Fruit fly (Drosophila melanogaster) ovary, adult (tissue): ENCODE measurements around the gene jdp.

Source experiments
- CG17801 ChIP-seq: fragments of 200-800 bp; optimal IDR thresholded peaks from 2 replicates; lab custom pipeline; 2019; ENCODE audit warnings: missing biosample characterization, mild to moderate bottlenecking, missing genetic modification characterization, moderate library complexity; ENCODE audit not compliant: partially characterized antibody

The jdp gene

DNA sequence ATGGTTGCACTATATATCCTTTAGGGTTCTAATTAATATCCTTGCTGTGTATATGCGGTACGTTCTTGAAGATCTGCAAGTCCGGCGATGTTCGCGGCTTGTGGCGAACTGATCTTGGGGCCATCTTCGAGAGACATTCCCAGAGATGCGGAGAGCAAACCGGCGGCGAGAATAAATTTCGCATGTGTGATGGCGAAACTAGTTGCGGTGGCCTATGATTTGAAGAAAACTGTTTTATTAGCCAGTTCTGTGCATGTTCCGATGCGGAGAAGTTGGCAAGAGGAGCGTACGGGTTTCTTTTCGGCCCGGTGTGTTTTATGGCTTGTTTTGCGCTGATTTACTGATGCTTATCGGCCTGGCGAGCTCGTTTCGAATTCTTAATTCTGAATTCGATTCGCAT lies 26.6 kb downstream of the jdp start, which contains the start of gene PH4alphaNE1:
PH4alphaNE1 (minus strand) TSS at position 101 of the 400 bp plus-strand sequence.
- no peak for TF ChIP-seq CG17801 (GFP tag; lab: Kevin White, UChicago)

DNA sequence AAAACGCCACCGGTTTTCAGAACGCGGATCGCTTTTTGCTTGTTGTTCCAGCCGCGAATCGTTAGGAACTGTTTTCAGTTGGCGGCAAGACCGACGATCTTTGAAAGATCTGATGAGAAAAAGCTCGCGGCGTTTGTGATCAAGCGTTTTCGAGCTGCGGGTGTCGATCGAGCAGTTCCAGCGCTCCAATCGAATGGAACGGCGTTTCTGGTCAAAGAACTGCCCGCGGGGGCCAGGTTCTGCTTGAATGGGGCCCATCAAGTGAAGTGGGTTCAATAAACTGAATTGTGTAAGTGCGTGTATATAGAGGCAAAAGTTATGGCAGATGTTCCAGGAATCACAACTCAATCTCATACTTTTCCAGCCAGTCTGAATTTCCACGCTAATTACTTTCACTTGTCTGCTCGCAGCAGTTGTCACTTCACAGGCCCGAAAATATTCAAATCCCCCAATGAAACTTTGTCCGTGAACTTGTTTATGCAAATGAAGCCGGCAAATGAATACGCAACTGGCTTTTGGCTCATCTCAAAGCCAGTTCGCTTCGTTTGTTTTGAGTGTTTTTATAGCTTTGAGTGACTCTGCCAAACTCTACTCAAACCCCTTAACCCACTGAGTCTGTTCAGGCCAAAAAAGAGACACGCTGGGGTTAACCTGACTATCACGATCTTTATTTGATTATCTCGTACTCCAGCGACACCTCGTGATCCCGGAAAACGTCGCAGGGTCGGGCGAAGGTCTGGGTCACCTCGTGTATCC lies 30.6 kb downstream of the jdp start, which contains the start of gene PH4alphaMP:
PH4alphaMP (minus strand) TSS at position 51 of the 756 bp plus-strand sequence.
- no peak for TF ChIP-seq CG17801 (GFP tag; lab: Kevin White, UChicago)

dm6 chr3R:30489797-30490196 lies 37.0 kb downstream of the jdp start, which contains the start of gene PH4alphaSG2:
PH4alphaSG2 (plus strand) TSS chr3R:30490074.
- TF ChIP-seq CG17801 (GFP tag; lab: Kevin White, UChicago): no peak

- TF ChIP-seq CG17801 (GFP tag; lab: Kevin White, UChicago): no peak
These were observed 38.2 kb downstream of the jdp start, which contains the start of gene Jon99Fi for dm6 chr3R:30488663-30489062. Jon99Fi (plus strand) TSS chr3R:30488963.

dm6 chr3R:30487828-30488227 lies 39.0 kb downstream of the jdp start, which contains the start of gene Jon99Fii:
Jon99Fii (minus strand) TSS chr3R:30487928.
- TF ChIP-seq CG17801 (GFP tag; lab: Kevin White, UChicago): no peak

DNA sequence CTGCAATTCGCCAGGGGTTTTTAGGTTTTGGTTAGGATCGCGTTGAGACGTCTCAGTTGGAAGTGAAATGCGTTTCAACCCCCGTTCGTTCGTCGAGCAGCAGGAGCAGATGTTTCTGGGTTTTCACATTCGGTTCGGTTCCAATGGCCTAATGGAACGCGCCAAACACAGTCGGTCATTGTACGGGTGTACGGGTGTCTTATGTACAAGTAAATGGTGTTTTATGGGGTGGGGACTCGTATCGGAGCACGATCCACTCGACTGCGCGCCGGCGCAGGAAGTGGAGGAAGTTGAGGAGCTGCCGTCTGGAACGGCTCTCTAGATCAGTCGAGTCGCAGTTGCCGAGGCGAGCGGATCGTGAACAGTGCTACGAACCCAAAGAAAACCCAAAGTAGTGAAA lies 50.5 kb downstream of the jdp start, which contains the start of gene spdo:
spdo (plus strand) TSS at position 318 of the 400 bp plus-strand sequence.
- no peak for TF ChIP-seq CG17801 (GFP tag; lab: Kevin White, UChicago)

DNA sequence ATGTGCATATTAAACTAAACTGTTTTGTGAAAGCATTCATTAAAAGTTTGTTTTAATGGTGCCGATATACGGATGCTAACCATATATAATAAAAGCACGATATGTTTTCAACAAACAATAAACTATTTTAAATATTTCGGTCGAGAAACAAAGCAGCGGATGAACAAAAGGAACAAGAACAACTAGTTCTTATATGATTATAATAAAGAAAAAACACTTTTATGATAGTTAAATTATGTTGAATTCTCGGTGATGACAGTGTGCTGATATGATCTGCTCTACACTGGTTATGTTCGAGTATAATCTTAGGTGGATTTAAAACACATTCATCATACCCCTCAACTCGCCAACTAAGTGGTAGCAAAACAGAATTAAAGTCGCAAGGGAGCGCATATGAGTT lies 50.9 kb downstream of the jdp start:
- no peak for TF ChIP-seq CG17801 (GFP tag; lab: Kevin White, UChicago)

DNA sequence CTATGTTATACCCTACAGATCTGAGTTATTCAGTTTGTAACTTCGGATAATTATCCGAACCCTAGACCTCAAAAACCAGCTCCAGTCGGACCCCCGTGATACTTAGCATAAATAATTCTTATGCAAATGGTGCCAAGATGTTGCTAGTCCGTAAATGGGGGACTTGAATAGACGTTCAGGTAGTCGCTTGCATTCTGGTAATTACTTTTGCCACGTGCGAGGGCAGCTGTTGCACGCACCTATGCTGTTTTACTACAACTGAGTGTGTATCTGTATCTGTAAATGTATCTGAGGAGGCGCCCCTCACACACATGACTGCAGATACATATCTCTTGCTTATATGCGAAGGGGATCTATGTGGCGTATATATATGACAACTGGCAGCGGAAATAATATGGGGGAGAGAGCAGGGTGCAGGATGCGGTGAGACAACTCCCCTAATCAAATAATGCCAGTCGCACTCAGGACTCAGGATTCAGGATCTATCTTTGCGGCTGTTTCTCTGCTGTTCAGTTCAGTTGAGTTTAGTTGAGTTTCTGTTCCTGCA lies 52.1 kb downstream of the jdp start:
- TF ChIP-seq CG17801 (GFP tag; lab: Kevin White, UChicago): no peak

dm6 chr3R:30472331-30472730 lies 54.5 kb downstream of the jdp start:
- TF ChIP-seq CG17801 (GFP tag; lab: Kevin White, UChicago): no peak

DNA sequence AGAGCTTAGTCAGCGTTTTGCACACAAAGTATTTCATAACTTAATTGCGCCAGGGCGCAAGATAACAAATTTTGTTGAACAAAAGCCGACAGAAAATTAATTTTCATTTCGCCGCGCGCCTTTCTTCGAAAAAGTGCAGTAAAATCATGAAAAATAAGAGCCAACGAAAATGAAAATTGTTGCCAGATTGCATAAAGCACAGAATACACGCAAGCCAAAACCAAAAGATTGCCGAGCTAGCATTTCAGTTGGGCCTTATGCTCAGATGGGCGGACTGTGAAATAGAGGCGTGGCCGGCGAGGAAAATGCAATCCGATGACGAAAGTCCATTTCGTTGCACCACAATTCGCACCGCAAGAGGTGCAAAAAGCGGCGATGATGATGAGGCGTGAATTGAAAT lies 56.1 kb downstream of the jdp start:
- TF ChIP-seq CG17801 (GFP tag; lab: Kevin White, UChicago): no peak

dm6 chr3R:30467062-30467461 lies 59.8 kb downstream of the jdp start:
- TF ChIP-seq CG17801 (GFP tag; lab: Kevin White, UChicago): no peak
